Worm (Caenorhabditis elegans) whole organism, L4 larva: Measurements from ENCODE around the gene pqn-8.

Experiments
- F10B5.3 ChIP-seq: sonication (generic microtip); optimal IDR thresholded peaks from 2 replicates; lab custom pipeline; 2016; ENCODE audit warnings: mild to moderate bottlenecking, missing genetic modification characterization, missing compliant biosample characterization
- F44E2.7 ChIP-seq: fragments of 200-800 bp; sonication (Bioruptor generic); IDR thresholded peaks from 2 replicates; pipeline ENCODE4 v2.1.2; 2022; ENCODE audit warnings: missing genetic modification characterization, missing compliant biosample characterization
- F49E8.2 ChIP-seq: sonication (generic microtip); optimal IDR thresholded peaks from 2 replicates; lab custom pipeline; 2016; ENCODE audit warnings: missing compliant biosample characterization, mild to moderate bottlenecking, missing genetic modification characterization, borderline replicate concordance
- T26A8.4 ChIP-seq: fragments of 200-800 bp; sonication (Bioruptor generic); IDR thresholded peaks from 2 replicates; pipeline ENCODE4 v1.3.6; 2022; ENCODE audit warnings: missing genetic modification characterization, missing compliant biosample characterization
- Y105C5A.15 ChIP-seq: fragments of 200-800 bp; sonication (Bioruptor generic); IDR thresholded peaks from 2 replicates; pipeline ENCODE4 v1.3.6; 2022; ENCODE audit warnings: missing genetic modification characterization, missing compliant biosample characterization
- Y48G9A.11 ChIP-seq: fragments of 200-800 bp; sonication (Bioruptor generic); IDR thresholded peaks from 2 replicates; pipeline ENCODE4 v1.3.6; 2022; ENCODE audit warnings: missing genetic modification reagents, missing genetic modification characterization, missing compliant biosample characterization
- ZK546.5 ChIP-seq, 2 experiments: sonication (generic microtip); optimal IDR thresholded peaks; 2 replicates each; lab custom pipeline; 2017; ENCODE audit warnings: missing biosample characterization in 2 of 2, missing genetic modification characterization in 2 of 2
- aha-1 ChIP-seq: fragments of 150-350 bp; peaks from one replicate; lab custom pipeline; 2014; ENCODE audit warnings: missing biosample characterization, missing genetic modification characterization
- aly-2 ChIP-seq: sonication (generic microtip); optimal IDR thresholded peaks from 2 replicates; lab custom pipeline; 2018; ENCODE audit warnings: missing biosample characterization, missing genetic modification characterization
- arid-1 ChIP-seq: fragments of 200-800 bp; sonication (Bioruptor generic); conservative IDR thresholded peaks from 2 replicates; pipeline ENCODE4 v1.3.6; 2022; ENCODE audit warnings: missing genetic modification reagents, missing genetic modification characterization, missing compliant biosample characterization
- attf-4 ChIP-seq: sonication (generic microtip); optimal IDR thresholded peaks from 3 replicates; lab custom pipeline; 2017; ENCODE audit warnings: missing biosample characterization, missing genetic modification characterization
- ceh-28 ChIP-seq: fragments of 150-350 bp; optimal IDR thresholded peaks from 2 replicates; lab custom pipeline; 2014; ENCODE audit warnings: missing biosample characterization, missing genetic modification reagents, missing genetic modification characterization
- daf-12 ChIP-seq: fragments of 150-350 bp; optimal IDR thresholded peaks from 2 replicates; lab custom pipeline; 2014; ENCODE audit warnings: missing biosample characterization, missing genetic modification reagents, missing genetic modification characterization
- daf-16 ChIP-seq, 3 experiments: sonication (generic microtip); optimal IDR thresholded peaks; 2 replicates each; lab custom pipeline; 2016 to 2017; ENCODE audit warnings: missing genetic modification characterization in 3 of 3, missing genetic modification reagents in 3 of 3, mild to moderate bottlenecking in 2 of 3, missing compliant biosample characterization in 2 of 3, missing biosample characterization in 1 of 3, moderate library complexity in 1 of 3
- daf-8 ChIP-seq: fragments of 200-800 bp; sonication (Bioruptor generic); IDR thresholded peaks from 2 replicates; pipeline ENCODE4 v1.3.6; 2022; ENCODE audit warnings: missing genetic modification characterization, missing compliant biosample characterization
- dmd-9 ChIP-seq: fragments of 200-800 bp; sonication (Bioruptor generic); IDR thresholded peaks from 2 replicates; pipeline ENCODE4 v1.3.6; 2022; ENCODE audit warnings: missing genetic modification reagents, missing genetic modification characterization, missing compliant biosample characterization
- duxl-1 ChIP-seq: sonication (generic microtip); optimal IDR thresholded peaks from 2 replicates; lab custom pipeline; 2016; ENCODE audit warnings: mild to moderate bottlenecking, missing genetic modification characterization, moderate library complexity, missing compliant biosample characterization; ENCODE audit not compliant: poor library complexity
- gei-8 ChIP-seq: fragments of 200-800 bp; sonication (Bioruptor generic); optimal IDR thresholded peaks from 2 replicates; lab custom pipeline; 2018; ENCODE audit warnings: mild to moderate bottlenecking, missing genetic modification characterization, missing compliant biosample characterization
- lin-15B ChIP-seq: fragments of 150-350 bp; sonication (generic microtip); optimal IDR thresholded peaks from 3 replicates; lab custom pipeline; 2014; ENCODE audit warnings: missing biosample characterization, missing genetic modification characterization
- lin-29 ChIP-seq: fragments of 200-800 bp; sonication (Bioruptor generic); IDR thresholded peaks from 2 replicates; pipeline ENCODE4 v1.3.6; 2022; ENCODE audit warnings: missing genetic modification reagents, missing genetic modification characterization, missing compliant biosample characterization
- lsy-2 ChIP-seq, 2 experiments: fragments of 150-350 bp in 1 of 2; sonication (generic microtip) in 1 of 2; optimal IDR thresholded peaks; 2 replicates each; lab custom pipeline; 2014 to 2017; ENCODE audit warnings: missing biosample characterization in 2 of 2, missing genetic modification characterization in 2 of 2
- madf-5 ChIP-seq, 2 experiments: fragments of 200-800 bp; sonication (Bioruptor generic); IDR thresholded peaks; 2 replicates each; pipeline ENCODE4 v1.3.6; 2022; ENCODE audit warnings: missing compliant biosample characterization in 2 of 2, missing genetic modification characterization in 2 of 2
- mdt-29 ChIP-seq: fragments of 200-800 bp; sonication (Bioruptor generic); IDR thresholded peaks from 2 replicates; pipeline ENCODE4 v1.3.6; 2022; ENCODE audit warnings: missing genetic modification reagents, missing genetic modification characterization, missing compliant biosample characterization
- mxl-3 ChIP-seq: fragments of 200-800 bp; sonication (Bioruptor generic); optimal IDR thresholded peaks from 2 replicates; lab custom pipeline; 2018; ENCODE audit warnings: mild to moderate bottlenecking, missing genetic modification characterization, missing compliant biosample characterization
- nhr-10 ChIP-seq: fragments of 150-350 bp; optimal IDR thresholded peaks from 2 replicates; lab custom pipeline; 2014; ENCODE audit warnings: missing biosample characterization, missing genetic modification characterization
- nhr-102 ChIP-seq: sonication (generic microtip); optimal IDR thresholded peaks from 2 replicates; lab custom pipeline; 2016; ENCODE audit warnings: mild to moderate bottlenecking, missing genetic modification characterization, moderate library complexity, missing compliant biosample characterization
- nhr-237 ChIP-seq: sonication (generic microtip); optimal IDR thresholded peaks from 2 replicates; lab custom pipeline; 2017; ENCODE audit warnings: missing biosample characterization, missing genetic modification characterization
- nhr-41 ChIP-seq: fragments of 200-800 bp; sonication (Bioruptor generic); IDR thresholded peaks from 2 replicates; pipeline ENCODE4 v1.3.6; 2022; ENCODE audit warnings: missing genetic modification reagents, missing genetic modification characterization, missing compliant biosample characterization
- pha-4 ChIP-seq, 2 experiments: fragments of 150-350 bp in 1 of 2; fragments of 200-800 bp in 1 of 2; sonication (Bioruptor generic) in 1 of 2; IDR thresholded peaks in 1 of 2; optimal IDR thresholded peaks in 1 of 2; 2 replicates each; pipeline versions ENCODE4 v1.3.6 to Lab custom; 2014 to 2022; ENCODE audit warnings: missing genetic modification characterization in 2 of 2, missing genetic modification reagents in 2 of 2, missing biosample characterization in 1 of 2, missing compliant biosample characterization in 1 of 2
- rbr-2 ChIP-seq: sonication (generic microtip); optimal IDR thresholded peaks from 2 replicates; lab custom pipeline; 2016; ENCODE audit warnings: missing genotype, missing genetic modification characterization, missing compliant biosample characterization
- sdz-12 ChIP-seq: fragments of 200-800 bp; sonication (Bioruptor generic); optimal IDR thresholded peaks from 2 replicates; lab custom pipeline; 2018; ENCODE audit warnings: mild to moderate bottlenecking, missing genetic modification characterization, missing compliant biosample characterization
- snpc-4 ChIP-seq: fragments of 150-350 bp; optimal IDR thresholded peaks from 2 replicates; lab custom pipeline; 2014; ENCODE audit warnings: missing biosample characterization, missing genetic modification characterization
- spr-3 ChIP-seq: fragments of 200-800 bp; sonication (Bioruptor generic); optimal IDR thresholded peaks from 2 replicates; lab custom pipeline; 2018; ENCODE audit warnings: mild to moderate bottlenecking, missing genetic modification characterization, missing compliant biosample characterization
- unc-39 ChIP-seq: sonication (generic microtip); optimal IDR thresholded peaks from 2 replicates; lab custom pipeline; 2017; ENCODE audit warnings: missing biosample characterization, missing genetic modification characterization
- unc-62 ChIP-seq, 3 experiments: fragments of 150-350 bp in 1 of 3; sonication (generic microtip); optimal IDR thresholded peaks in 2 of 3; peaks in 1 of 3; 1 replicate in 1 of 3; 2 replicates in 2 of 3; lab custom pipeline; 2014 to 2017; ENCODE audit warnings: missing biosample characterization in 3 of 3, missing genetic modification characterization in 3 of 3, missing genetic modification reagents in 3 of 3, missing genotype in 1 of 3
- zfp-3 ChIP-seq: fragments of 200-800 bp; sonication (Bioruptor generic); conservative IDR thresholded peaks from 2 replicates; pipeline ENCODE4 v1.3.6; 2022; ENCODE audit warnings: missing genetic modification reagents, missing genetic modification characterization, missing compliant biosample characterization
- zip-2 ChIP-seq: fragments of 150-350 bp; optimal IDR thresholded peaks from 2 replicates; lab custom pipeline; 2014; ENCODE audit warnings: missing biosample characterization, missing genetic modification characterization

pqn-8 gene

ce11 chrIII:9986827-9987429 lies 10.9 kb downstream of the pqn-8 start, which contains the start of gene C05B5.12:
C05B5.12 (plus strand) TSS chrIII:9987379.
- no peak for TF ChIP-seq snpc-4 (tag; lab: Kevin White, UChicago)
- peak; percentile 61 for TF ChIP-seq aha-1 (tag; lab: Kevin White, UChicago)
- TF ChIP-seq, all 104 proteins: peak for 1

DNA sequence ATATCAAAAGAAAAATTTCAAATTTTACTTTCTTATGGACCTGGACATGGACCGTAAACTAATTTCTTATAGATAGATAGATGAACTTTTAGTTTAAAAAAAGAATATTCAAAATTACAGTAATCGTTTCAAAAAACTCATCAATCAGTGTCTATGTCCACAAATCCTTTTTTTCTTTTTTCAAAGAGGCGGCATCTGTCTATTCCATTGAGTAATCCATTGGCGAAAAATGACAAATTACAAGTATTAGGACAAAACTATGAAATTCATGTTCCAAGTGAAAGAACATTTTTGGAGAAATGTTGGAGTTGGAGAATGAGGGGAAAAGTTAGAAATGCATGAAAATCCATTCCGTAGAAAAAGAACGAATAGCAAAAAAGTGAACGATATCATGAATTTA lies 12.2 kb downstream of the pqn-8 start:
- TF ChIP-seq aly-2 (tag; lab: Kevin White, UChicago) (no peak), gei-8 (GFP tag; lab: Kevin White, UChicago) (no peak), sdz-12 (GFP tag; lab: Kevin White, UChicago) (no peak), dmd-9 (no peak), F49E8.2 (tag; lab: Kevin White, UChicago) (no peak), arid-1 (GFP tag; lab: Robert Waterston, UW) (no peak), ceh-28 (tag; lab: Kevin White, UChicago) (no peak), daf-8 (no peak), F10B5.3 (tag; lab: Kevin White, UChicago) (no peak), ZK546.5 (tag; optimal IDR thresholded peaks at IDR 0.05; lab: Kevin White, UChicago) (no peak), madf-5 (GFP tag; IDR thresholded peaks at IDR 0.05; lab: Robert Waterston, UW) (no peak), zip-2 (tag; lab: Kevin White, UChicago) (no peak), unc-39 (tag; lab: Kevin White, UChicago) (no peak), Y48G9A.11 (GFP tag; lab: Robert Waterston, UW) (no peak), rbr-2 (no peak), nhr-102 (tag; lab: Kevin White, UChicago) (no peak), attf-4 (tag; lab: Kevin White, UChicago) (no peak), pha-4 (GFP tag; IDR thresholded peaks at IDR 0.05; lab: Robert Waterston, UW) (no peak), pha-4 (tag; optimal IDR thresholded peaks at IDR 0.05; lab: Kevin White, UChicago) (no peak), spr-3 (no peak), nhr-10 (tag; lab: Kevin White, UChicago) (no peak)

ce11 chrIII:9984604-9985003 lies 13.2 kb downstream of the pqn-8 start:
- TF ChIP-seq nhr-41 (GFP tag; lab: Robert Waterston, UW) (no peak), aha-1 (tag; lab: Kevin White, UChicago) (peak; percentile 65), dmd-9 (no peak)
- TF ChIP-seq, all 104 proteins: peak for 1

DNA sequence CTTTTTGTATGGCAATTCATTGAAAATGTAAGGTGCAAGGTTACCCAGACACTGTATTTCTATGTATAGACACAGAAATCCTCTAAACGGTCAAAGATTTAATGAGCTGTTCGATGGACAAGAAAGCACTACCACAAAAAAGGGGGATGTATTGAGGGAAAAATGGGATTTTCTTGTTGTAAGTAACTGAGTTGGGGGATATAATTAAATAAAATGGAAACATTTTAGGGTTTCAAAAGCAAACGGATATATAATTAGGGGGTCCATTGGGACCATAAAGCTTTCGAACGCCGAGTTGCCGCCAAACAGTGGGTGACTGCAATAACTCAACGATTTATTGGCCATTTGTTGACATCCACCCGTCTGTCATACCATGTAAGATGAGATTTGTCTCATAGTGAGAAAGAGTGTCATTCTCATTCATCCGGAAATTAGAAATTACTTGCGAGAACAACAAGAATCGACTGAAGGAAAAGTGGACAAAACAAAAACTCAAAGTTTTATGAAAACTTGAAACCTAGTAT lies 15.6 kb downstream of the pqn-8 start:
- no peak for TF ChIP-seq lin-15B
- no peak for TF ChIP-seq F49E8.2 (tag; lab: Kevin White, UChicago)
- TF ChIP-seq aha-1 (tag; lab: Kevin White, UChicago), result peak; percentile 66
- TF ChIP-seq zip-2 (tag; lab: Kevin White, UChicago), result no peak
- TF ChIP-seq unc-62 (GFP tag; optimal IDR thresholded peaks at IDR 0.05 in 1 of 2; lab: Kevin White, UChicago), result peak in 1 of 2 experiments; percentile 58
- no peak for TF ChIP-seq unc-62 (tag; optimal IDR thresholded peaks at IDR 0.05; lab: Kevin White, UChicago)

DNA sequence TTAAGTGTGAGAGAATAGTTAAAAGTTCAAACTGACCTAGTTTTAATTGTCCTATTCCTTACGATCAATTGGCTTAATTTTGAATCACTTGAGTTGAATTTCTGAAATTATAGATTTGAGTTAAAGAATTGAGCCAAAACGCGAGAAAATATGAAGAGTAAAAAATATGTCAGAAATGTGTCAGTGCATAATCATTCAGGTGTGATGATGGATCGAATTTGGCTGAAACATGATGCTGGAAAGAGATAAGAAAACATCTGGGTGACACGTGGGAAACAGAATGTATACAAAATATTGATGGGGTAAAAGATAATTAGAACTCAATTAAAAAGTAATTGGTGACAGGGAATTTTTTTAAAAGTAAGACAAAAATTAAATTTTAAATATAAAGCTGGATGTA lies 24.0 kb downstream of the pqn-8 start, which contains the start of gene R10E12.2:
Gene R10E12.2, minus strand, starts transcription at position 101 of the 400 bp plus-strand sequence.
- TF ChIP-seq lin-29 (GFP tag; lab: Robert Waterston, UW) (no peak), zfp-3 (no peak), daf-12 (tag; lab: Kevin White, UChicago) (no peak), daf-16 (GFP tag; optimal IDR thresholded peaks at IDR 0.05; lab: Kevin White, UChicago) (no peak), daf-16 (tag; optimal IDR thresholded peaks at IDR 0.05; lab: Kevin White, UChicago) (no peak), daf-8 (no peak), pha-4 (GFP tag; IDR thresholded peaks at IDR 0.05; lab: Robert Waterston, UW) (no peak), pha-4 (tag; optimal IDR thresholded peaks at IDR 0.05; lab: Kevin White, UChicago) (no peak), F49E8.2 (tag; lab: Kevin White, UChicago) (no peak), Y105C5A.15 (GFP tag; lab: Robert Waterston, UW) (no peak), ZK546.5 (tag; optimal IDR thresholded peaks at IDR 0.05; lab: Kevin White, UChicago) (no peak), gei-8 (GFP tag; lab: Kevin White, UChicago) (no peak), F44E2.7 (GFP tag; lab: Robert Waterston, UW) (no peak), lsy-2 (tag; optimal IDR thresholded peaks at IDR 0.05; lab: Kevin White, UChicago) (no peak), duxl-1 (tag; lab: Kevin White, UChicago) (no peak), T26A8.4 (GFP tag; lab: Robert Waterston, UW) (no peak), mdt-29 (no peak), nhr-237 (tag; lab: Kevin White, UChicago) (no peak), rbr-2 (no peak), mxl-3 (GFP tag; lab: Kevin White, UChicago) (no peak), unc-39 (tag; lab: Kevin White, UChicago) (no peak)
